Fruit fly (Drosophila melanogaster) whole organism, wandering third instar larva: ENCODE measurements around the gene Ca-Ma2d.

Experiments
- Abd-B ChIP-seq: fragments of >200 bp; optimal IDR thresholded peaks from 2 replicates; lab custom pipeline; 2017; ENCODE audit warnings: missing biosample characterization, missing genetic modification characterization
- CG9705 ChIP-seq: fragments of 200-800 bp; sonication (Bioruptor generic); optimal IDR thresholded peaks from 2 replicates; lab custom pipeline; 2018; ENCODE audit warnings: missing biosample characterization, mild to moderate bottlenecking, missing genetic modification characterization
- GATAd ChIP-seq: sonication (Bioruptor generic); optimal IDR thresholded peaks from 2 replicates; lab custom pipeline; 2016; ENCODE audit warnings: missing biosample characterization, missing genetic modification characterization
- Jra ChIP-seq: sonication (Bioruptor generic); optimal IDR thresholded peaks from 2 replicates; lab custom pipeline; 2016; ENCODE audit warnings: missing biosample characterization, missing genetic modification characterization
- Myc ChIP-seq: fragments of >200 bp; optimal IDR thresholded peaks from 2 replicates; lab custom pipeline; 2017
- OdsH ChIP-seq: fragments of 200-800 bp; sonication (Bioruptor generic); optimal IDR thresholded peaks from 2 replicates; lab custom pipeline; 2016; ENCODE audit warnings: missing biosample characterization, mild to moderate bottlenecking, missing genetic modification characterization
- Rel ChIP-seq, 2 experiments: fragments of 200-800 bp; sonication (Bioruptor generic) in 1 of 2; optimal IDR thresholded peaks; 2 replicates in 1 of 2; 3 replicates in 1 of 2; lab custom pipeline; 2016 to 2019; ENCODE audit warnings: mild to moderate bottlenecking in 2 of 2, missing biosample characterization in 2 of 2, missing genetic modification characterization in 2 of 2, moderate library complexity in 1 of 2
- br ChIP-seq: fragments of 200-800 bp; sonication (Bioruptor generic); optimal IDR thresholded peaks from 2 replicates; lab custom pipeline; 2016; ENCODE audit warnings: missing biosample characterization, missing genetic modification characterization
- ey ChIP-seq: fragments of 200-800 bp; sonication (Bioruptor generic); optimal IDR thresholded peaks from 2 replicates; lab custom pipeline; 2016; ENCODE audit warnings: missing biosample characterization, missing genetic modification characterization
- pan ChIP-seq: fragments of >200 bp; optimal IDR thresholded peaks from 2 replicates; lab custom pipeline; 2017
- psq ChIP-seq: fragments of 200-800 bp; sonication (Bioruptor generic); optimal IDR thresholded peaks from 3 replicates; lab custom pipeline; 2017; ENCODE audit warnings: missing biosample characterization, mild to moderate bottlenecking, missing genetic modification characterization, moderate library complexity
- usp ChIP-seq: fragments of >200 bp; optimal IDR thresholded peaks from 2 replicates; lab custom pipeline; 2017; ENCODE audit warnings: missing biosample characterization, missing genetic modification characterization

DNA sequence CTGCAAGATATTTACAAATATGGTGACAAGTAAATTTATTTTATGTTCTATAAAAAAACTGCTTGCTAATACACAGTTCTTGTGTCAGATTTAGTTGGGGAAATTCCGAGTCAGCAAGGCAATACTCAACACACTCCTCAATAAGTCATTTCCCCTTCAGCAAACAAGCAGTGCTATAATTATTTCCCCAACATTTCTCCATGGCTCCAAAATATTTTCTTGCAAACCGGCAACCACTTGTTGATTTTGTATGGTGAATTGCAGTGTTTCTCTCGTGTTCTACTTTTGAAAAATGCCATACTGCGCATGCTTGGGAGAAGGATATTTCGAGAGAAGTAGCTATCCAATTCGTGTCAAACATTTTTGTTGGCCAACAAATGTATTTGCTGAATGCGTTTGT lies 33.1 kb upstream of the Ca-Ma2d start:
- TF ChIP-seq Rel (GFP tag; optimal IDR thresholded peaks at IDR 0.05; lab: Kevin White, UChicago) (no peak), Rel (tag; optimal IDR thresholded peaks at IDR 0.05; lab: Kevin White, UChicago) (no peak), Jra (GFP tag; lab: Kevin White, UChicago) (no peak), usp (GFP tag; lab: Kevin White, UChicago) (no peak), OdsH (GFP tag; lab: Kevin White, UChicago) (no peak), br (GFP tag; lab: Kevin White, UChicago) (no peak), pan (lab: Kevin White, UChicago) (no peak), GATAd (GFP tag; lab: Kevin White, UChicago) (no peak), psq (no peak), Abd-B (GFP tag; lab: Kevin White, UChicago) (no peak), ey (no peak), Myc (no peak), CG9705 (GFP tag; lab: Kevin White, UChicago) (no peak)
